Worm (Caenorhabditis elegans): Measurements from ENCODE around the gene trk-1.

trk-1 gene

ce11 chrX:8950507-8951028, at the start of gene trk-1:
Gene trk-1, minus strand, starts transcription at chrX:8950978.
- TF ChIP-seq unc-62 (GFP tag; optimal IDR thresholded peaks at IDR 0.05) = no peak

- TF ChIP-seq unc-62 (GFP tag; optimal IDR thresholded peaks at IDR 0.05) = no peak
These were observed 48.0 kb upstream of the trk-1 start, which contains the start of gene C24A3.1 for ce11 chrX:8998809-8999208. Gene C24A3.1, plus strand, starts transcription at chrX:8999071.

DNA sequence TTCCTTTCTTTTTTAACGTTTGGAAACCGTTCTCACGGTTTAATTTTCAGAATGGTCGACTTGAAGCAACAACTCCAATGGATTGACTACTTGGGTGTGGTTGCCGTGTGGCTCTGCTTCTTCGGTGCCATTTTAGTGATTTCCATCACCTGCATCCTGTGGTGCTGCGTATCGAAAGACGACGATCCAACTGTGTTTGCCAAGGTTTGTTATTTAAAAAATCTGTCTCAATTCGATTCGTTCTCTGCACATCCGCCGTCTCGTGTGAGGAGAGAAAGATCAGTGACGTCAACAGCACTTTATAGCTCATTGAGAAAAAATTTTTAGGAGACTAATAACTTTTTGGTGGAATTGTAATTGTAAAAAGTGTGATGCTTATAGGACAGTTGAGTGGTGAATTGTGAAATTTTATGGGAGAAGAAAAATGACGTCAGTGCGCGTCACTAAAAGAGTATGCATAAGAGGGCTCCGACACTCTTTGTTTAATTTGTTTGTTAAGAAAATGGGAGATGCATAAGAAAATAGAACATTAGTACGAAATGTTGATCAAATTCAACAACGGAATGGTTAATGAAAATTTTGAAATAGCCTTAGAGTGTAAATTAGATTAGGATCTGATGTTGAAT, 46.8 kb upstream of the trk-1 start, which contains the start of gene C24A3.2:
TSS of gene C24A3.2 (plus strand) at position 51 of the 626 bp plus-strand sequence.
- no peak for TF ChIP-seq unc-62 (GFP tag; optimal IDR thresholded peaks at IDR 0.05)

DNA sequence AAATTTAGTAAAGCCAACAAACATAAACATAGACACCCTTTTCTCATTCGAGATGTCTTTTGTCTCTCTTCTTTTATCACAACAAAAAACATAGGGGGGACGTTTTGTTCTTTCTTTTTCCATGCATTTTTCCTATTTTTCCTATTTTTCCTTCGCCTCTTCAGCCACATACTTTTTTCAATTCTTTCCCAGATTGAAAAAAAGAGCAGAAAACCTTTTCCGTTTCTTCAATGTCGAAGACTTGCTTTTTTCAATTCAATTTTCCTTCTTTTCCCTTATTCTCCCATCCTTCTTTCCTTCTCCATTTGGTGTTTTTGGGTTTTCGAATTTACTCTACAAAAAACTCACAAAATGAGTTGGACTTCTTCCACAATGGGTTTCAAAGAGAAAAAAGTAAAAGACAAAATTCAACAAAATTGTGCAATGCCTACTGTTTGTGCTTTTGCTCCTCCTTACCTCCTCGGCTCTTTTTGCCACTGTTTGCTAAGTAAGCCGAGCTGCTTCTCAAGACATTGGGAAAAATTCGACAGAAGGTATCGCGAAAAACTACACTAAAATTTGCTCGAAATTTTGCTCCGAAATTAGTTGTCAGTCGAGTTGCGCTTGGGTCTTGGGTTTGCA, 45.8 kb upstream of the trk-1 start:
- TF ChIP-seq unc-62 (GFP tag; optimal IDR thresholded peaks at IDR 0.05) = no peak

ce11 chrX:8995527-8995946, 44.8 kb upstream of the trk-1 start:
- TF ChIP-seq unc-62 (GFP tag; optimal IDR thresholded peaks at IDR 0.05) = no peak

ce11 chrX:8991856-8992456, 41.2 kb upstream of the trk-1 start, which contains the start of gene C24A3.4:
Gene C24A3.4, plus strand, starts transcription at chrX:8992406.
- no peak for TF ChIP-seq unc-62 (GFP tag; optimal IDR thresholded peaks at IDR 0.05)

ce11 chrX:8987828-8988227, 37.0 kb upstream of the trk-1 start, which contains the start of gene twk-18:
Gene twk-18, plus strand, starts transcription at chrX:8988128.
- no peak for TF ChIP-seq unc-62 (GFP tag; optimal IDR thresholded peaks at IDR 0.05)

DNA sequence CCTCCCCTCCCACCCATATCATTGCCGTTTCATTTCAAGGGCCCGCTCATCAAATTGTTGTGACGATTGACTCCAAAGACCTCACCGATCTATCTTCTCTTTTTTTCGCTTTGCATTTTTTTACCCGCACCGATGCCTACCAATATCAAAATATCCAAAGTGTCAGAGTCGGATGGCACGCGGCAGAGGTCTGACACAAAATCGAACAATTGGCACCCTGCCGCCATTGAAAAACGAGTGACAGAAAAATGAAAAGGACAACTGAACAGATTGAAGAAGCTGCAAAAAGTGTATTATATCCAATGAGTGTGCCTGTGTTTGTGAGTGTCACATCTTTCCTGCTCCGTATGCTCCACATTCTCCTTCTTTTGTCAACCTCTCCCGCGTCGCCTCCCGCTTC, 35.7 kb upstream of the trk-1 start:
- TF ChIP-seq unc-62 (GFP tag; optimal IDR thresholded peaks at IDR 0.05) = no peak

DNA sequence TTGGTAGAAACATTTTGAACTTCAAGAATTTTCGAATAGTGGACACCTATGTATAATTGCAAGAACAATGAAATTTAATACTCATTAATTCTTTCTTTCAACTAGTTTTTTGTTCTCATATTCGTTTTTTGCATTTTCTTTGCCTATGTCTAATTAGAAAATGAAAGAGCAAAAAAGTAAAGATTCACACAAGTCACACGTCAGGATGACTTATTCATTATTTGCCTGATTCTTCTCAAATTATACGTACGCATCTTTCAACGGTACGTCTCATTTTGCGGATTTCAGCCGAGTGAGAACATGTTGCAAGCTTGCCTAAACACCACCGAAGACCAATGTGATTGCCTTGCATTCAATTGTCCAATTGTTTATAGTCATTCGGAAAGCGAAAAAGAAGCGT, 29.9 kb upstream of the trk-1 start, which contains the start of gene nmur-1:
TSS of gene nmur-1 (plus strand) at position 301 of the 400 bp plus-strand sequence.
- TF ChIP-seq unc-62 (GFP tag; optimal IDR thresholded peaks at IDR 0.05) = no peak

DNA sequence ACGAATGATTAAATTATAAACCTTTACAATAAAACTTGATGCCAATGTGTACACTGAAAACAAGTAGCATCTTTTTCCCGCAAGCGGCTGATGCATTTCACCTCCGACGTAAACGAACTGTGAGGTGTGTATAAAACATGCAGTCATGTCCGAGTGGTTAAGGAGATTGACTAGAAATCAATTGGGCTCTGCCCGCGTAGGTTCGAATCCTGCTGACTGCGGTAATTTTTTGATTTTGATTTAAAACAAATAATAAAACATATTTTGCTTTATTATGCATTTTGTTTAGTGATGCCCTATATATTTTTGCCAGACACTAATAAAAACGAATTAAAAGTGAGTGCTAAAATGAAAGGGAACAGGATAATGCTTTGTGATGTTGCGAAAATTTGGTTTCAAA, 20.7 kb upstream of the trk-1 start:
- no peak for TF ChIP-seq unc-62 (GFP tag; optimal IDR thresholded peaks at IDR 0.05)

DNA sequence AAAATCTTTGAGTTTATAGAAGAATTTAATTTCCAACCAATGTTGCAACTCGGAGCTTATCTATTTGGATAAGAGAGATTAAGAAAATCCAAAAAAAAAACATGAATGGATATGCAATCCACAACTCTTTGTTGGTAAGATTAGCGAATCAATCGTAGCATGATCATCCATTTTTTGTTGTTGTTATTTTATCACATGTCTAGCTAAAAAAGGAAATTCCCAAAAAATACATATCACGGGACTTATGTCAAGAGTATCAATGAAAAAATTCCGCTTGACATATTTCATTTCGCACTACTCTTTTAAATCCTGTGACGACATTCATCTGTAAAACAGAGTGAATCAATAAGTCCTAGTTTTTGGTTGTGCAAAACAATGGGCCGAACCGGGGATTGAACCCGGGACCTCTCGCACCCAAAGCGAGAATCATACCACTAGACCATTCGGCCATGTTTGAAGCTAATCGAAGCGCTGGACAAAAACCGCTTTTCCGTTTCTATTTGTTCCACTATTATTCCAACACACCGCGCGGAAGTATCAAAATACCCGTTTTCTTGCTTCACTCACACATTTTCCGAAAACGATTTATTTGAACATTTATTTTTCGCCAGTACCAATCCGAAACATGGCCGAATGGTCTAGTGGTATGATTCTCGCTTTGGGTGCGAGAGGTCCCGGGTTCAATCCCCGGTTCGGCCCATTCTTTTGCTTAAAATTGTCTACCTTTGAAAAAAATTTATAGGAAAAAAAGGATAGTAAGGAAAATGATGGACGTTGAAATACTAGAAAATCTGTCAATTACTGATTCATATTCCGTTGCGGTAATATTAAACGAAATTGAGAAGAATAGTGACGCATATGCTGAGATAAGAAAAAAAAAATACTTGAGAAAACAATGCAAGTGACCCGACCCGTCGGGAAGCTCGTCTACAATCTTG, 18.6 kb upstream of the trk-1 start:
- TF ChIP-seq unc-62 (GFP tag; optimal IDR thresholded peaks at IDR 0.05) = no peak

ce11 chrX:8963469-8963868, 12.7 kb upstream of the trk-1 start:
- TF ChIP-seq unc-62 (GFP tag; optimal IDR thresholded peaks at IDR 0.05) = no peak

- no peak for TF ChIP-seq unc-62 (GFP tag; optimal IDR thresholded peaks at IDR 0.05)
These were observed 10.5 kb upstream of the trk-1 start, which contains the start of gene aexr-3 for ce11 chrX:8961120-8961834. Gene aexr-3, minus strand, starts transcription at chrX:8961170.

ce11 chrX:8957974-8958373, 7.2 kb upstream of the trk-1 start:
- TF ChIP-seq unc-62 (GFP tag; optimal IDR thresholded peaks at IDR 0.05) = no peak

DNA sequence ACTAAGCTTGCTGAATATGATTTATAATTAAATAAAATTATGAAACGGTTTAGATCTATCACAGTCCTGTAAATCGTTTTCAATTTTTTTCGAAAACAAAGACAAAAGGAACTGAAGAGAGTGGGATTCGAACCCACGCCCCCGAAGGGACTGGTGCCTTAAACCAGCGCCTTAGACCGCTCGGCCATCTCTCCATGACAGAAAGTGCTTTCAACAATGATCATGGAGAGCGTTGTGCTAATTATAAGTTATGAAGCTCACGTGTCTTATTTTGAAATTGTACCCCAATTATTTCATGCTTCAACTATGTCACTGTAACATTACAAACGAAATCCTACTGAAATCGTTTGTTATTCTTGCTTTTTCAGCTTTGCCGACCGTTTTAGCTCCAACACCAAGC, 5.0 kb upstream of the trk-1 start:
- TF ChIP-seq unc-62 (GFP tag; optimal IDR thresholded peaks at IDR 0.05) = no peak

Data from whole organism, dauer.